Worm (Caenorhabditis elegans): Measurements from ENCODE around the gene arf-5.

- TF ChIP-seq him-1 (tag; optimal IDR thresholded peaks at IDR 0.05) (no peak), W03F9.2 (tag; optimal IDR thresholded peaks at IDR 0.05) (no peak), dao-5 (tag; optimal IDR thresholded peaks at IDR 0.05) (no peak)
These were observed 27.0 kb downstream of the arf-5 start for ce11 chrIV:8009374-8009773.

Data from whole organism, L4/young adult.